Fruit fly (Drosophila melanogaster) whole organism, prepupa: ENCODE measurements around the gene CG6059.
A peak's percentile ranks its signal among the peaks of the same experiment; 100 is the strongest.

Experiments
- Blimp-1 ChIP-seq: fragments of 200-800 bp; sonication (Bioruptor generic); optimal IDR thresholded peaks from 3 replicates; lab custom pipeline; 2017; ENCODE audit warnings: missing biosample characterization, missing genetic modification characterization, mild to moderate bottlenecking, moderate library complexity, missing genetic modification reagents
- CG10631 ChIP-seq: fragments of 200-800 bp; sonication (Bioruptor generic); optimal IDR thresholded peaks from 2 replicates; lab custom pipeline; 2016; ENCODE audit warnings: missing biosample characterization, missing genetic modification characterization
- CG10669 ChIP-seq: fragments of 200-800 bp; sonication (Bioruptor generic); optimal IDR thresholded peaks from 3 replicates; lab custom pipeline; 2018; ENCODE audit warnings: missing biosample characterization, mild to moderate bottlenecking, missing genetic modification characterization, moderate library complexity
- CG11762 ChIP-seq: fragments of 200-800 bp; sonication (Bioruptor generic); optimal IDR thresholded peaks from 3 replicates; lab custom pipeline; 2016; ENCODE audit warnings: missing biosample characterization, missing genetic modification characterization; ENCODE audit not compliant: insufficient read depth
- CG11902 ChIP-seq: fragments of 200-800 bp; sonication (Bioruptor generic); optimal IDR thresholded peaks from 3 replicates; lab custom pipeline; 2016; ENCODE audit warnings: missing biosample characterization, missing genetic modification characterization
- CG15336 ChIP-seq: fragments of 200-800 bp; sonication (Bioruptor generic); IDR thresholded peaks from 2 replicates; pipeline ENCODE4 v1.3.6; 2022; ENCODE audit warnings: missing biosample characterization, missing genetic modification characterization
- CG1621 ChIP-seq: fragments of 200-800 bp; sonication (Bioruptor generic); optimal IDR thresholded peaks from 3 replicates; lab custom pipeline; 2018; ENCODE audit warnings: missing biosample characterization, mild to moderate bottlenecking, missing genetic modification characterization
- CG16779 ChIP-seq: fragments of 200-800 bp; sonication (Bioruptor generic); optimal IDR thresholded peaks from 3 replicates; lab custom pipeline; 2017; ENCODE audit warnings: missing biosample characterization, mild to moderate bottlenecking, missing genetic modification characterization
- CG3032 ChIP-seq: fragments of 200-800 bp; optimal IDR thresholded peaks from 2 replicates; lab custom pipeline; 2019; ENCODE audit warnings: missing biosample characterization, mild to moderate bottlenecking, missing genetic modification characterization, moderate library complexity
- CG31627 ChIP-seq: fragments of 200-800 bp; sonication (Bioruptor generic); optimal IDR thresholded peaks from 3 replicates; lab custom pipeline; 2016; ENCODE audit warnings: missing biosample characterization, missing genetic modification characterization
- CG32006 ChIP-seq: fragments of 200-800 bp; sonication (Bioruptor generic); optimal IDR thresholded peaks from 3 replicates; lab custom pipeline; 2017; ENCODE audit warnings: missing biosample characterization, mild to moderate bottlenecking, missing genetic modification characterization
- CG34406 ChIP-seq: fragments of 200-800 bp; sonication (Bioruptor generic); optimal IDR thresholded peaks from 3 replicates; lab custom pipeline; 2016; ENCODE audit warnings: missing biosample characterization, missing genetic modification characterization
- CG3919 ChIP-seq: fragments of 200-800 bp; sonication (Bioruptor generic); optimal IDR thresholded peaks from 3 replicates; lab custom pipeline; 2016; ENCODE audit warnings: missing biosample characterization, missing genetic modification characterization
- CG4318 ChIP-seq: fragments of 200-800 bp; sonication (Bioruptor generic); optimal IDR thresholded peaks from 3 replicates; lab custom pipeline; 2017; ENCODE audit warnings: missing biosample characterization, mild to moderate bottlenecking, missing genetic modification characterization
- CG6792 ChIP-seq: fragments of 200-800 bp; sonication (Bioruptor generic); optimal IDR thresholded peaks from 3 replicates; lab custom pipeline; 2016; ENCODE audit warnings: missing biosample characterization, missing genetic modification characterization
- CG6854 ChIP-seq: fragments of 200-800 bp; sonication (Bioruptor generic); optimal IDR thresholded peaks from 2 replicates; lab custom pipeline; 2017; ENCODE audit warnings: missing biosample characterization, mild to moderate bottlenecking, missing genetic modification characterization
- CG7368 ChIP-seq: fragments of 200-800 bp; sonication (Bioruptor generic); optimal IDR thresholded peaks from 3 replicates; lab custom pipeline; 2016; ENCODE audit warnings: missing biosample characterization, missing genetic modification characterization
- CG8319 ChIP-seq: fragments of 200-800 bp; sonication (Bioruptor generic); optimal IDR thresholded peaks from 3 replicates; lab custom pipeline; 2016; ENCODE audit warnings: missing biosample characterization, missing genetic modification characterization
- CG8632 ChIP-seq: fragments of 200-800 bp; sonication (Bioruptor generic); optimal IDR thresholded peaks from 3 replicates; lab custom pipeline; 2016; ENCODE audit warnings: missing biosample characterization, missing genetic modification characterization
- CG9139 ChIP-seq: fragments of 200-800 bp; sonication (Bioruptor generic); optimal IDR thresholded peaks from 3 replicates; lab custom pipeline; 2017; ENCODE audit warnings: missing biosample characterization, mild to moderate bottlenecking, missing genetic modification characterization
- Eip75B ChIP-seq: fragments of 200-800 bp; sonication (Bioruptor generic); optimal IDR thresholded peaks from 3 replicates; lab custom pipeline; 2016; ENCODE audit warnings: missing biosample characterization, missing genetic modification characterization
- Eip78C ChIP-seq: fragments of 200-800 bp; sonication (Bioruptor generic); peaks from one replicate; lab custom pipeline; 2016; ENCODE audit warnings: missing biosample characterization, missing genetic modification characterization
- Ets21C ChIP-seq: fragments of 200-800 bp; sonication (Bioruptor generic); optimal IDR thresholded peaks from 3 replicates; lab custom pipeline; 2016; ENCODE audit warnings: missing biosample characterization, missing genetic modification characterization
- Ets96B ChIP-seq: fragments of 200-800 bp; optimal IDR thresholded peaks from 2 replicates; lab custom pipeline; 2019; ENCODE audit warnings: missing biosample characterization, mild to moderate bottlenecking, missing genetic modification characterization, moderate library complexity
- Hr38 ChIP-seq: sonication (Bioruptor generic); optimal IDR thresholded peaks from 2 replicates; lab custom pipeline; 2016; ENCODE audit warnings: missing biosample characterization, missing genetic modification characterization
- Hr39 ChIP-seq: fragments of 200-800 bp; sonication (Bioruptor generic); optimal IDR thresholded peaks from 2 replicates; lab custom pipeline; 2016; ENCODE audit warnings: missing biosample characterization, missing genetic modification characterization
- Hr4 ChIP-seq: fragments of 200-800 bp; sonication (Bioruptor generic); optimal IDR thresholded peaks from 3 replicates; lab custom pipeline; 2016; ENCODE audit warnings: missing biosample characterization, missing genetic modification characterization
- Lpt ChIP-seq: fragments of 200-800 bp; sonication (Bioruptor generic); optimal IDR thresholded peaks from 3 replicates; lab custom pipeline; 2016; ENCODE audit warnings: missing biosample characterization, missing genetic modification characterization
- Met ChIP-seq: fragments of 200-800 bp; sonication (Bioruptor generic); optimal IDR thresholded peaks from 3 replicates; lab custom pipeline; 2016; ENCODE audit warnings: missing biosample characterization, missing genetic modification characterization
- Sox102F ChIP-seq: fragments of 200-800 bp; sonication (Bioruptor generic); optimal IDR thresholded peaks from 2 replicates; lab custom pipeline; 2016; ENCODE audit warnings: missing biosample characterization, mild to moderate bottlenecking, missing genetic modification characterization
- Sox14 ChIP-seq: fragments of 200-800 bp; sonication (Bioruptor generic); optimal IDR thresholded peaks from 3 replicates; lab custom pipeline; 2016; ENCODE audit warnings: missing biosample characterization, missing genetic modification characterization
- Sox15 ChIP-seq: fragments of 200-800 bp; sonication (Bioruptor generic); optimal IDR thresholded peaks from 3 replicates; lab custom pipeline; 2016; ENCODE audit warnings: missing biosample characterization, missing genetic modification characterization
- acj6 ChIP-seq: fragments of 200-800 bp; sonication (Bioruptor generic); optimal IDR thresholded peaks from 3 replicates; lab custom pipeline; 2016; ENCODE audit warnings: missing biosample characterization, missing genetic modification characterization
- cyc ChIP-seq: fragments of 200-800 bp; sonication (Bioruptor generic); optimal IDR thresholded peaks from 3 replicates; lab custom pipeline; 2016; ENCODE audit warnings: missing biosample characterization, missing genetic modification characterization
- dsx ChIP-seq: fragments of 200-800 bp; optimal IDR thresholded peaks from 3 replicates; lab custom pipeline; 2019; ENCODE audit warnings: missing biosample characterization, mild to moderate bottlenecking, missing genetic modification characterization, moderate library complexity; ENCODE audit not compliant: poor library complexity, severe bottlenecking
- fd85E ChIP-seq: fragments of 200-800 bp; sonication (Bioruptor generic); optimal IDR thresholded peaks from 3 replicates; lab custom pipeline; 2016; ENCODE audit warnings: missing biosample characterization, missing genetic modification characterization
- fkh ChIP-seq: fragments of 200-800 bp; sonication (Bioruptor generic); optimal IDR thresholded peaks from 3 replicates; lab custom pipeline; 2017; ENCODE audit warnings: missing biosample characterization, mild to moderate bottlenecking, missing genetic modification characterization, moderate library complexity
- net ChIP-seq: fragments of 200-800 bp; sonication (Bioruptor generic); optimal IDR thresholded peaks from 3 replicates; lab custom pipeline; 2016; ENCODE audit warnings: missing biosample characterization, missing genetic modification characterization
- pdm3 ChIP-seq: fragments of 200-800 bp; sonication (Bioruptor generic); optimal IDR thresholded peaks from 3 replicates; lab custom pipeline; 2016; ENCODE audit warnings: missing biosample characterization, missing genetic modification characterization
- salr ChIP-seq, 2 experiments: fragments of 200-800 bp; sonication (Bioruptor generic); optimal IDR thresholded peaks; 3 replicates each; lab custom pipeline; 2016 to 2018; ENCODE audit warnings: missing biosample characterization in 2 of 2, missing genetic modification characterization in 2 of 2, mild to moderate bottlenecking in 1 of 2
- spab ChIP-seq: fragments of 200-800 bp; sonication (Bioruptor generic); optimal IDR thresholded peaks from 2 replicates; lab custom pipeline; 2017; ENCODE audit warnings: missing biosample characterization, mild to moderate bottlenecking, missing genetic modification characterization, missing genetic modification reagents
- topi ChIP-seq: fragments of 200-800 bp; sonication (Bioruptor generic); optimal IDR thresholded peaks from 3 replicates; lab custom pipeline; 2016; ENCODE audit warnings: missing biosample characterization, missing genetic modification characterization
- vri ChIP-seq: fragments of 200-800 bp; sonication (Bioruptor generic); optimal IDR thresholded peaks from 3 replicates; lab custom pipeline; 2016; ENCODE audit warnings: missing biosample characterization, mild to moderate bottlenecking, missing genetic modification characterization

The CG6059 gene

dm6 chr3R:27152129-27152968 is 27.9 kb upstream of the CG6059 start (continued):
- no peak for TF ChIP-seq CG7368 (GFP tag; lab: Kevin White, UChicago)
- no peak for TF ChIP-seq salr (GFP tag; optimal IDR thresholded peaks at IDR 0.05; lab: Kevin White, UChicago)
- peak; percentile 67 for TF ChIP-seq CG34406
- peak; percentile 61 for TF ChIP-seq Sox14 (GFP tag; lab: Kevin White, UChicago)
- peak; percentile 56 for TF ChIP-seq Eip75B (GFP tag; lab: Kevin White, UChicago)
- TF ChIP-seq vri = peak; percentile 79
- no peak for TF ChIP-seq CG1621 (tag; lab: Kevin White, UChicago)
- TF ChIP-seq Ets96B = no peak
- TF ChIP-seq CG8319 (GFP tag; lab: Kevin White, UChicago) = no peak
- peak; percentile 55 for TF ChIP-seq CG15336
- TF ChIP-seq Blimp-1 = peak; percentile 83
- peak; percentile 86 for TF ChIP-seq Sox102F (GFP tag; lab: Kevin White, UChicago)
- peak; percentile 81 for TF ChIP-seq Met
- no peak for TF ChIP-seq fd85E
- no peak for TF ChIP-seq Hr38
- no peak for TF ChIP-seq Lpt (GFP tag; lab: Kevin White, UChicago)

- TF ChIP-seq CG10669 (GFP tag; lab: Kevin White, UChicago) = no peak
- TF ChIP-seq CG4318 (GFP tag; lab: Kevin White, UChicago) = no peak
- no peak for TF ChIP-seq CG10631
- no peak for TF ChIP-seq pdm3
- no peak for TF ChIP-seq Hr39
- TF ChIP-seq Sox14 (GFP tag; lab: Kevin White, UChicago) = no peak
- no peak for TF ChIP-seq CG6792 (GFP tag; lab: Kevin White, UChicago)
- TF ChIP-seq CG1621 (tag; lab: Kevin White, UChicago) = peak; percentile 100
- no peak for TF ChIP-seq CG8319 (GFP tag; lab: Kevin White, UChicago)
Measured at dm6 chr3R:27151516-27151823, 27.0 kb upstream of the CG6059 start, which contains the start of gene Men-b. Men-b (plus strand) TSS chr3R:27151662.

dm6 chr3R:27150685-27151515 is 26.4 kb upstream of the CG6059 start, which contains the start of gene CG6051:
CG6051 (minus strand) TSS chr3R:27151069.
- TF ChIP-seq CG3919 (GFP tag; lab: Kevin White, UChicago) (peak; percentile 54), cyc (peak; percentile 44), CG10669 (GFP tag; lab: Kevin White, UChicago) (no peak), Met (no peak), Blimp-1 (no peak), Hr4 (GFP tag; lab: Kevin White, UChicago) (peak; percentile 54), Eip78C (peak; percentile 44), Ets21C (GFP tag; lab: Kevin White, UChicago) (peak; percentile 36), Hr38 (no peak), CG11902 (GFP tag; lab: Kevin White, UChicago) (no peak), CG15336 (no peak), CG6854 (GFP tag; lab: Kevin White, UChicago) (peak; percentile 66), CG7368 (GFP tag; lab: Kevin White, UChicago) (no peak), topi (GFP tag; lab: Kevin White, UChicago) (peak; percentile 35), vri (peak; percentile 36), CG3032 (peak; percentile 37), fd85E (no peak), CG31627 (GFP tag; lab: Kevin White, UChicago) (peak; percentile 61), acj6 (GFP tag; lab: Kevin White, UChicago) (peak; percentile 42), fkh (GFP tag; lab: Kevin White, UChicago) (peak; percentile 52), CG6792 (GFP tag; lab: Kevin White, UChicago) (peak; percentile 28), dsx (GFP tag; lab: Kevin White, UChicago) (peak; percentile 7), CG32006 (GFP tag; lab: Kevin White, UChicago) (peak; percentile 62), CG1621 (tag; lab: Kevin White, UChicago) (no peak), CG16779 (tag; lab: Kevin White, UChicago) (peak; percentile 37), spab (no peak), pdm3 (peak; percentile 29), Sox15 (peak; percentile 34), CG8632 (no peak), Ets96B (no peak), CG9139 (no peak), CG34406 (peak; percentile 16), net (GFP tag; lab: Kevin White, UChicago) (peak; percentile 16), CG11762 (GFP tag; lab: Kevin White, UChicago) (no peak)
